Worm (Caenorhabditis elegans) whole organism, mixed stage, embryonic: ENCODE measurements around the gene txt-4.

Source experiments
- bed-3 ChIP-seq: fragments of 200-800 bp; sonication (Bioruptor generic); optimal IDR thresholded peaks from 3 replicates; lab custom pipeline; 2018; ENCODE audit warnings: mild to moderate bottlenecking, missing genetic modification characterization, moderate library complexity, missing compliant biosample characterization
- blmp-1 ChIP-seq: fragments of 150-350 bp; optimal IDR thresholded peaks from 2 replicates; lab custom pipeline; 2014; ENCODE audit warnings: missing biosample characterization, missing genetic modification characterization
- ceh-39 ChIP-seq: fragments of 150-350 bp; optimal IDR thresholded peaks from 2 replicates; lab custom pipeline; 2014; ENCODE audit warnings: missing biosample characterization, missing genetic modification characterization
- ceh-43 ChIP-seq: fragments of 200-800 bp; sonication (Bioruptor generic); optimal IDR thresholded peaks from 2 replicates; lab custom pipeline; 2018; ENCODE audit warnings: mild to moderate bottlenecking, missing genetic modification characterization, moderate library complexity, missing compliant biosample characterization
- ceh-83 ChIP-seq: fragments of 200-800 bp; sonication (Bioruptor generic); optimal IDR thresholded peaks from 2 replicates; lab custom pipeline; 2018; ENCODE audit warnings: mild to moderate bottlenecking, missing genetic modification characterization, missing compliant biosample characterization
- ces-1 ChIP-seq: fragments of 150-350 bp; optimal IDR thresholded peaks from 2 replicates; lab custom pipeline; 2014; ENCODE audit warnings: missing biosample characterization, missing genetic modification reagents, missing genetic modification characterization
- cnd-1 ChIP-seq: fragments of 200-800 bp; sonication (Bioruptor generic); optimal IDR thresholded peaks from 2 replicates; lab custom pipeline; 2018; ENCODE audit warnings: mild to moderate bottlenecking, missing genetic modification characterization, missing compliant biosample characterization
- drap-1 ChIP-seq: fragments of 200-800 bp; sonication (Bioruptor generic); optimal IDR thresholded peaks from 3 replicates; lab custom pipeline; 2018; ENCODE audit warnings: mild to moderate bottlenecking, missing genetic modification characterization, missing compliant biosample characterization
- elt-3 ChIP-seq: fragments of 150-350 bp; optimal IDR thresholded peaks from 2 replicates; lab custom pipeline; 2014; ENCODE audit warnings: missing biosample characterization, missing genetic modification characterization
- flh-1 ChIP-seq: fragments of 200-800 bp; sonication (Bioruptor generic); optimal IDR thresholded peaks from 2 replicates; lab custom pipeline; 2018; ENCODE audit warnings: mild to moderate bottlenecking, missing genetic modification characterization, moderate library complexity, missing compliant biosample characterization
- ham-2 ChIP-seq: fragments of 200-800 bp; sonication (Bioruptor generic); optimal IDR thresholded peaks from 2 replicates; lab custom pipeline; 2018; ENCODE audit warnings: mild to moderate bottlenecking, missing genetic modification characterization, missing compliant biosample characterization
- lin-13 ChIP-seq: fragments of 150-350 bp; optimal IDR thresholded peaks from 2 replicates; lab custom pipeline; 2014; ENCODE audit warnings: missing biosample characterization, missing genetic modification characterization
- lin-32 ChIP-seq: fragments of 200-800 bp; sonication (Bioruptor generic); optimal IDR thresholded peaks from 2 replicates; lab custom pipeline; 2018; ENCODE audit warnings: mild to moderate bottlenecking, missing genetic modification characterization, missing compliant biosample characterization
- lsy-2 ChIP-seq: fragments of 150-350 bp; optimal IDR thresholded peaks from 2 replicates; lab custom pipeline; 2014; ENCODE audit warnings: missing biosample characterization, missing genetic modification characterization
- mab-5 ChIP-seq: fragments of 150-350 bp; optimal IDR thresholded peaks from 2 replicates; lab custom pipeline; 2014; ENCODE audit warnings: missing biosample characterization, missing genetic modification characterization
- mls-2 ChIP-seq: sonication (generic microtip); optimal IDR thresholded peaks from 2 replicates; lab custom pipeline; 2016; ENCODE audit warnings: mild to moderate bottlenecking, missing genetic modification characterization, moderate library complexity, missing compliant biosample characterization
- nhr-2 ChIP-seq: fragments of 150-350 bp; optimal IDR thresholded peaks from 2 replicates; lab custom pipeline; 2014; ENCODE audit warnings: missing biosample characterization, missing genetic modification characterization
- nhr-237 ChIP-seq: fragments of 150-350 bp; optimal IDR thresholded peaks from 2 replicates; lab custom pipeline; 2014; ENCODE audit warnings: missing biosample characterization, missing genetic modification characterization
- nhr-28 ChIP-seq: fragments of 150-350 bp; optimal IDR thresholded peaks from 2 replicates; lab custom pipeline; 2014; ENCODE audit warnings: missing biosample characterization, missing genetic modification characterization
- nhr-76 ChIP-seq: sonication (generic microtip); optimal IDR thresholded peaks from 2 replicates; lab custom pipeline; 2017; ENCODE audit warnings: missing biosample characterization, missing genetic modification characterization
- pha-4 ChIP-seq: fragments of 150-350 bp; optimal IDR thresholded peaks from 2 replicates; lab custom pipeline; 2018; ENCODE audit warnings: missing biosample characterization, missing genetic modification reagents, missing genetic modification characterization
- sem-2 ChIP-seq: fragments of 200-800 bp; sonication (Bioruptor generic); optimal IDR thresholded peaks from 2 replicates; lab custom pipeline; 2018; ENCODE audit warnings: mild to moderate bottlenecking, missing genetic modification characterization, missing compliant biosample characterization
- snpc-4 ChIP-seq: fragments of 150-350 bp; optimal IDR thresholded peaks from 2 replicates; lab custom pipeline; 2014; ENCODE audit warnings: missing biosample characterization, missing genetic modification characterization
- sptf-1 ChIP-seq: sonication (generic microtip); optimal IDR thresholded peaks from 2 replicates; lab custom pipeline; 2017; ENCODE audit warnings: mild to moderate bottlenecking, missing genetic modification characterization, moderate library complexity, missing compliant biosample characterization
- tbx-8 ChIP-seq: fragments of 200-800 bp; sonication (Bioruptor generic); optimal IDR thresholded peaks from 2 replicates; lab custom pipeline; 2018; ENCODE audit warnings: mild to moderate bottlenecking, missing genetic modification characterization, moderate library complexity, missing compliant biosample characterization
- unc-120 ChIP-seq: sonication (generic microtip); optimal IDR thresholded peaks from 2 replicates; lab custom pipeline; 2017; ENCODE audit warnings: missing genetic modification characterization, missing compliant biosample characterization; ENCODE audit not compliant: poor library complexity, severe bottlenecking
- unc-39 ChIP-seq: fragments of 150-350 bp; optimal IDR thresholded peaks from 2 replicates; lab custom pipeline; 2014; ENCODE audit warnings: missing biosample characterization, missing genetic modification characterization
- unc-62 ChIP-seq: fragments of 150-350 bp; optimal IDR thresholded peaks from 2 replicates; lab custom pipeline; 2014; ENCODE audit warnings: missing biosample characterization, missing genetic modification reagents, missing genetic modification characterization
- zip-8 ChIP-seq: fragments of 150-350 bp; optimal IDR thresholded peaks from 2 replicates; lab custom pipeline; 2014; ENCODE audit warnings: missing biosample characterization, missing genetic modification characterization
- ztf-11 ChIP-seq: fragments of 150-350 bp; optimal IDR thresholded peaks from 2 replicates; lab custom pipeline; 2014; ENCODE audit warnings: missing biosample characterization, missing genetic modification characterization

The txt-4 gene

DNA sequence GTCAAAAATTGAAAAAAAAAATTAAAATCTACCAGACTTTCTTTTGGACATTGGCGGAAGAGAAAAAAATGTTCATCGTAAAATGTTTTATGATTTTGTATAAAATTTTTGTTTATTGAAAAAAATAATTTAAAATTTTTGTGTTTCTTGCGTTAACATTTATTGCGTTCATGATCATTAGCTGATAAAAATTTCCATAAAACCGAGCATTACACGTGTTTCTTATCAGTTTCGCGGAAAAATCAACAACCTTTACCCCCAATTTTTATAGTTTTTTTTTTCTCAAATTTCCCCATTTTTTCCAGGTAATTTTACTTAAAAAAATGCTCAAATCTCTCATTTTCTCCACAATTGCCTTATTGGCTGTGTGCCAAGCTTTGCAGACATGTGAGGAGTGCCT, at the start of gene txt-4:
Gene txt-4, plus strand, starts transcription at position 324 of the 400 bp plus-strand sequence.
- TF ChIP-seq ztf-11 (tag; lab: Kevin White, UChicago) (no peak), unc-62 (no peak), pha-4 (no peak), ces-1 (no peak), unc-120 (tag; lab: Kevin White, UChicago) (no peak), nhr-237 (tag; lab: Kevin White, UChicago) (no peak), snpc-4 (no peak), bed-3 (no peak), nhr-2 (no peak), drap-1 (no peak), mab-5 (tag; lab: Kevin White, UChicago) (no peak)

DNA sequence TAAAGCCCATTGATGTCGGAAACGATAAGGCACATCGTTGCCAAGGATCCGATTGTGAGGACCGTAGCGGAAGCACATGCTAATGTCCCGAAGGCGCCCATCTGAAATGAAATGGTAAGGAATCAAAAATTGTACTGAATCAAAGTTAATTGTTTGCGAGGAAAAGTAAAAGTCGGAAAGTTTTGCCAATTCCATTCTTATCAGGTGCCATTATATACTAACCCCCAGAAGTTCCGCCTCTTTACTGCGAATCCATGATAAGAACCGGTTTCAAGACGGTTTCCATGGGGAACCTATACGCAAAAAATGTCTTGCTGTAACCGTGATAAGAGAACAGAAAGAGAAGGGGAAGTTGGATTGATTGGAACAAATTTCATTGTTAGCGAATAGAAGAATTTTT, 49.7 kb upstream of the txt-4 start, which contains the start of gene col-106:
Gene col-106, minus strand, starts transcription at position 101 of the 400 bp plus-strand sequence.
- TF ChIP-seq lsy-2 (tag; lab: Kevin White, UChicago) (no peak), ces-1 (no peak), ham-2 (GFP tag; lab: Kevin White, UChicago) (no peak), zip-8 (tag; lab: Kevin White, UChicago) (no peak), snpc-4 (no peak), nhr-2 (no peak), nhr-28 (tag; lab: Kevin White, UChicago) (no peak), bed-3 (no peak), elt-3 (tag; lab: Kevin White, UChicago) (no peak), blmp-1 (tag; lab: Kevin White, UChicago) (no peak), ceh-83 (no peak), sem-2 (GFP tag; lab: Kevin White, UChicago) (no peak), lin-32 (GFP tag; lab: Kevin White, UChicago) (no peak)

DNA sequence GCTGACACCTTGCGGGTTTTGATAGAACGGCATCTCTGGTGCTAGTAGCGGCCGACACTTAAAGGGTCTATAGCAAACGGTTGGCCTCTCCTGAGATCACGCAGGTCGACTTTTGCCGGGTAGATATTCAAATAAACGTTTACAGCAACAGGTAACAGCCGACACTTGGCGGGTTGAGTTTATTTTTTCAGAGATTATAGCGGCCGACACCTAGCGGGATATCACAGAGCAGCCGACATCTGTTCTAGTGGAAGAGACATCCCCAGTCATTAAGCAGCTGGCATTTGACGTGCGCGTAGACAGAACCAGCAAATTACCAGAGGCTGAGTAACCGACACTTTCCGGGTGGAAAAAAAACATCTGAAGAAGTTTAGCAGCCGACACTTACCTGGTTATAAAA, 48.9 kb upstream of the txt-4 start:
- TF ChIP-seq tbx-8 (GFP tag; lab: Kevin White, UChicago) (no peak), ceh-83 (no peak), elt-3 (tag; lab: Kevin White, UChicago) (no peak), lin-13 (tag; lab: Kevin White, UChicago) (no peak), ces-1 (no peak), sptf-1 (tag; lab: Kevin White, UChicago) (no peak), bed-3 (no peak), nhr-28 (tag; lab: Kevin White, UChicago) (no peak), cnd-1 (tag; lab: Kevin White, UChicago) (no peak), sem-2 (GFP tag; lab: Kevin White, UChicago) (no peak)

DNA sequence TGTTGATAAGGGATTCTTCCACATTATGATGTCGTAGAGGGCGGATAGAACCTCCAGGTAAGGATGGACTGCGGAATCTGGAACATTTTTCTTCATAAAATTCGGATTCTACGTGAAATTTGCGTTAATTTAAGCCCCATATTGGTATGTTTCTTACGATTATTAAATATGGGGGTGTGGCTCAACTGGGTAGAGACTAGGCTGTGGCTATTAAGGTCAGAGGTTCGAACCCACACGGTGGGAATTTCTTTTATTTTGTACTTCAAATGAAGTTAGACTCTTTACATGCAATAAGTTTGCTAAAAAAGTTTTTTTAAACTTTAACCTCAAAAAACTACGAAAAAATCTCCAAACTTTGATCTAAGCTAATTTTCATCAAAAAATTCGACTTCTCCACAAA, 44.9 kb upstream of the txt-4 start:
- TF ChIP-seq nhr-237 (tag; lab: Kevin White, UChicago) (no peak), cnd-1 (tag; lab: Kevin White, UChicago) (no peak), ceh-83 (no peak), unc-39 (tag; lab: Kevin White, UChicago) (no peak), sptf-1 (tag; lab: Kevin White, UChicago) (no peak), mls-2 (no peak), sem-2 (GFP tag; lab: Kevin White, UChicago) (no peak), flh-1 (GFP tag; lab: Kevin White, UChicago) (no peak), ceh-43 (GFP tag; lab: Kevin White, UChicago) (no peak), zip-8 (tag; lab: Kevin White, UChicago) (no peak), ceh-39 (tag; lab: Kevin White, UChicago) (no peak), nhr-76 (tag; lab: Kevin White, UChicago) (no peak), elt-3 (tag; lab: Kevin White, UChicago) (no peak), ham-2 (GFP tag; lab: Kevin White, UChicago) (no peak)

DNA sequence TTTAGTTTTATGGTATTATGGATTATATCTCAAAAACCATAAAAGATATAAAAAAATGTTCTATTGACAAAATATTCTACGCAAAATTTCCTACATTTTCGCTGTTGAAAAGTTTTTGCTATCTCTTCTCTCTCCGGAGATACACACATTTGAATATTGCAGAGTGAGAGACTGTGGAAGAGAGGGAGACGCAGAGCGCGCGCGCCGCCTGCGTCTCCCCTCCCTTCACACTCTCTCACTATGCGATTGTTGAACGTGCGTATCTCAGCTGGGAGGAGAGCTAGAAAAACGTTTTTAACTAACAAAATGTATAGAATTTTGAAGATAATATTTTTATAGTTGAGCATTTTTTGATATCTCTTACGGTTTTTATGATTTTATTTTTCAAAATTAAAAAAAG, 41.3 kb upstream of the txt-4 start:
- TF ChIP-seq lsy-2 (tag; lab: Kevin White, UChicago) (no peak), nhr-76 (tag; lab: Kevin White, UChicago) (no peak), sptf-1 (tag; lab: Kevin White, UChicago) (no peak)

DNA sequence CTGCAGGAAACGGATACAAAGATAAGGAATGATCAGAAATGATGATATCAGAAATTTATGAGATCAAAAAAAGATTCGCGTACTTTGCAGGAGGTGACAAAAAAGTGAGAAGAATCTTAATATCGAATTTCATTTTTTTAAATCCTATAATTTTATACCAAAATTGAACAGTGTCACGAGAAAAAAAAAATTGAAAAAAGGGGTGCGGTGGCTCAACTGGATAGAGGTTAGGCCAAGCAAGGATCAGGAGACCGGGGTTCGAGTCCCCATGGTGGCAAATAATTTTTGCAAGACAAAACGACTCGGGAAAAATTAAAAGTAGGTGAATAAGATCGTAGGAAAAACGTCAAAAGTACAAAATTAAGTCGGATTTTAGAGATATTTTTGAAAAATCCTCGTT, 40.0 kb upstream of the txt-4 start:
- no peak for TF ChIP-seq mls-2
- TF ChIP-seq pha-4 = no peak
- TF ChIP-seq lsy-2 (tag; lab: Kevin White, UChicago) = no peak
- no peak for TF ChIP-seq blmp-1 (tag; lab: Kevin White, UChicago)
- no peak for TF ChIP-seq flh-1 (GFP tag; lab: Kevin White, UChicago)
